Worm (Caenorhabditis elegans) whole organism, young adult: Measurements from ENCODE around the gene best-2.

Source experiments
- lsy-27 ChIP-seq: sonication (generic microtip); optimal IDR thresholded peaks from 2 replicates; lab custom pipeline; 2017; ENCODE audit warnings: missing genetic modification characterization, mild to moderate bottlenecking, missing compliant biosample characterization, antibody characterized with exemption, missing genotype, borderline replicate concordance; ENCODE audit not compliant: insufficient read depth
- sptf-2 ChIP-seq: fragments of 200-800 bp; sonication (Bioruptor generic); optimal IDR thresholded peaks from 2 replicates; lab custom pipeline; 2018; ENCODE audit warnings: mild to moderate bottlenecking, missing genetic modification characterization, missing compliant biosample characterization
- ztf-25 ChIP-seq: fragments of 200-800 bp; sonication (Bioruptor generic); IDR thresholded peaks from 2 replicates; pipeline ENCODE4 v1.3.6; 2022; ENCODE audit warnings: missing genetic modification reagents, missing genetic modification characterization, missing compliant biosample characterization

ce11 chrIV:13078342-13078741 is 34.5 kb downstream of the best-2 start:
- TF ChIP-seq lsy-27 (tag; lab: Kevin White, UChicago) (no peak), sptf-2 (GFP tag; lab: Kevin White, UChicago) (no peak), ztf-25 (no peak)
